Worm (Caenorhabditis elegans) whole organism, early embryonic: ENCODE results near the gene srh-69.

Experiments used
- B0310.2 ChIP-seq: sonication (generic microtip); optimal IDR thresholded peaks from 2 replicates; lab custom pipeline; 2016; ENCODE audit warnings: mild to moderate bottlenecking, missing genetic modification characterization, missing compliant biosample characterization
- ama-1 ChIP-seq: fragments of 150-350 bp; optimal IDR thresholded peaks from 2 replicates; lab custom pipeline; 2014
- ceh-13 ChIP-seq: fragments of 200-800 bp; sonication (Bioruptor generic); optimal IDR thresholded peaks from 2 replicates; lab custom pipeline; 2018; ENCODE audit warnings: mild to moderate bottlenecking, missing genetic modification characterization, missing compliant biosample characterization
- ceh-36 ChIP-seq: sonication (generic microtip); optimal IDR thresholded peaks from 2 replicates; lab custom pipeline; 2016; ENCODE audit warnings: missing genetic modification characterization, inconsistent platforms, missing compliant biosample characterization
- flt-1 ChIP-seq: fragments of 200-800 bp; sonication (Bioruptor generic); IDR thresholded peaks from 2 replicates; pipeline ENCODE4 v1.3.6; 2022; ENCODE audit warnings: missing genetic modification characterization, missing compliant biosample characterization
- hmg-4 ChIP-seq: fragments of 200-800 bp; sonication (Bioruptor generic); optimal IDR thresholded peaks from 2 replicates; lab custom pipeline; 2018; ENCODE audit warnings: mild to moderate bottlenecking, missing genetic modification characterization, missing compliant biosample characterization
- hnd-1 ChIP-seq: sonication (generic microtip); optimal IDR thresholded peaks from 2 replicates; lab custom pipeline; 2016; ENCODE audit warnings: missing genetic modification characterization, missing compliant biosample characterization
- pes-1 ChIP-seq: fragments of 200-800 bp; sonication (Bioruptor generic); IDR thresholded peaks from 2 replicates; pipeline ENCODE4 v1.3.6; 2022; ENCODE audit warnings: missing genetic modification reagents, missing genetic modification characterization, missing compliant biosample characterization
- tbx-11 ChIP-seq: fragments of 200-800 bp; sonication (Bioruptor generic); IDR thresholded peaks from 2 replicates; pipeline ENCODE4 v1.3.6; 2022; ENCODE audit warnings: missing genetic modification characterization, missing compliant biosample characterization
- tbx-37 ChIP-seq: fragments of 200-800 bp; sonication (Bioruptor generic); conservative IDR thresholded peaks from 2 replicates; pipeline ENCODE4 v1.3.6; 2022; ENCODE audit warnings: missing genetic modification reagents, missing genetic modification characterization, missing compliant biosample characterization

DNA sequence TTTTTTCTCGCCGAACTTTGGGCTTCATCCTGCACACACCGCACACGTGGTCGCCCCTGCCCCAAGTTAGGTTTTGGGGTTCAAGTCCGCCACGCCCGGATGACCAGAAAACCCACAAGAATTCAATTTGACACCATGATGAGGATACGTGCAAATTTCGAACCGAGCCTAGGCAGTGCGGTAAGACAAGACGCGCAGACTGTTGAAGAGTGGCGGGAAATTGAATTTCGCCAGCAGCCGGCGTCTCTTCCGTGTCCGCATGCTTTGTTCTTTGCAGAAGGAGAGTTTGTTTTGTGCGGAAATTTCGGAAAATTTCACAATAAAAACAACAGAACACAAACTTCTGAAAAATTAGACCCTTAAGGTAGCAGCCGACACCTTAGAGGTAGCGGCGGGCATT is 14.6 kb downstream of the srh-69 start:
- TF ChIP-seq B0310.2 (tag; lab: Kevin White, UChicago) (no peak), flt-1 (GFP tag; lab: Robert Waterston, UW) (no peak), ama-1 (lab: Kevin White, UChicago) (no peak), tbx-11 (GFP tag; lab: Robert Waterston, UW) (no peak), tbx-37 (GFP tag; lab: Robert Waterston, UW) (no peak), hmg-4 (GFP tag; lab: Kevin White, UChicago) (no peak), hnd-1 (tag; lab: Kevin White, UChicago) (no peak), ceh-36 (tag; lab: Kevin White, UChicago) (no peak), ceh-13 (GFP tag; lab: Kevin White, UChicago) (no peak), pes-1 (GFP tag; lab: Robert Waterston, UW) (no peak)
